Worm (Caenorhabditis elegans) whole organism, young adult: ENCODE data around the gene mul-1.
A peak's percentile ranks its signal among the peaks of the same experiment; 100 is the strongest.

Experiments used
- B0019.2 ChIP-seq: fragments of 200-800 bp; sonication (Bioruptor generic); conservative IDR thresholded peaks from 2 replicates; pipeline ENCODE4 v1.3.6; 2022; ENCODE audit warnings: missing genetic modification reagents, missing genetic modification characterization, missing compliant biosample characterization
- B0035.1 ChIP-seq: sonication (generic microtip); optimal IDR thresholded peaks from 2 replicates; lab custom pipeline; 2016; ENCODE audit warnings: missing genetic modification characterization, mild to moderate bottlenecking, missing compliant biosample characterization, missing genotype, missing genetic modification reagents
- B0336.3 ChIP-seq: fragments of 200-800 bp; sonication (Bioruptor generic); IDR thresholded peaks from 2 replicates; pipeline ENCODE4 v1.3.6; 2022; ENCODE audit warnings: missing genetic modification characterization, missing compliant biosample characterization
- C06A6.2 ChIP-seq: fragments of 200-800 bp; sonication (Bioruptor generic); conservative IDR thresholded peaks from 2 replicates; pipeline ENCODE4 v1.3.6; 2022; ENCODE audit warnings: missing genetic modification characterization, missing compliant biosample characterization
- F22D6.2 ChIP-seq: sonication (generic microtip); optimal IDR thresholded peaks from 2 replicates; lab custom pipeline; 2016; ENCODE audit warnings: mild to moderate bottlenecking, missing genetic modification characterization, missing compliant biosample characterization
- F23B12.7 ChIP-seq: sonication (generic microtip); optimal IDR thresholded peaks from 2 replicates; lab custom pipeline; 2017; ENCODE audit warnings: missing genetic modification characterization, mild to moderate bottlenecking, missing compliant biosample characterization, antibody characterized with exemption, moderate library complexity; ENCODE audit not compliant: insufficient read depth
- F33H1.4 ChIP-seq: fragments of 200-800 bp; sonication (Bioruptor generic); IDR thresholded peaks from 2 replicates; pipeline ENCODE4 v1.3.6; 2022; ENCODE audit warnings: missing genetic modification reagents, missing genetic modification characterization, missing compliant biosample characterization
- F37B4.10 ChIP-seq: fragments of 200-800 bp; sonication (Bioruptor generic); IDR thresholded peaks from 2 replicates; pipeline ENCODE4 v1.3.6; 2022; ENCODE audit warnings: missing genetic modification characterization, missing compliant biosample characterization
- F57C9.4 ChIP-seq: sonication (generic microtip); optimal IDR thresholded peaks from 2 replicates; lab custom pipeline; 2017; ENCODE audit warnings: mild to moderate bottlenecking, missing genetic modification characterization, missing compliant biosample characterization
- K11D2.4 ChIP-seq: fragments of 200-800 bp; sonication (Bioruptor generic); IDR thresholded peaks from 2 replicates; pipeline ENCODE4 v1.3.6; 2022; ENCODE audit warnings: missing genetic modification reagents, missing genetic modification characterization, missing compliant biosample characterization
- K12H6.12 ChIP-seq: fragments of 200-800 bp; sonication (Bioruptor generic); optimal IDR thresholded peaks from 2 replicates; lab custom pipeline; 2018; ENCODE audit warnings: mild to moderate bottlenecking, missing genetic modification characterization, missing compliant biosample characterization
- Y95B8A.8 ChIP-seq: fragments of 200-800 bp; sonication (Bioruptor generic); IDR thresholded peaks from 2 replicates; pipeline ENCODE4 v1.3.6; 2022; ENCODE audit warnings: missing genetic modification reagents, missing genetic modification characterization, missing compliant biosample characterization
- ZK185.1 ChIP-seq: sonication (generic microtip); optimal IDR thresholded peaks from 2 replicates; lab custom pipeline; 2016; ENCODE audit warnings: mild to moderate bottlenecking, missing genetic modification characterization, missing compliant biosample characterization; ENCODE audit not compliant: poor library complexity, severe bottlenecking
- ama-1 ChIP-seq, 3 experiments: fragments of 150-350 bp in 1 of 3; sonication (generic microtip) in 2 of 3; optimal IDR thresholded peaks; 2 replicates each; lab custom pipeline; 2014 to 2018; ENCODE audit warnings: missing biosample characterization in 2 of 3, missing genetic modification characterization in 2 of 3, missing genetic modification reagents in 2 of 3
- aptf-2 ChIP-seq: fragments of 200-800 bp; sonication (Bioruptor generic); conservative IDR thresholded peaks from 2 replicates; pipeline ENCODE4 v1.3.6; 2022; ENCODE audit warnings: missing genetic modification reagents, missing genetic modification characterization, missing compliant biosample characterization
- atf-7 ChIP-seq: sonication (generic microtip); optimal IDR thresholded peaks from 2 replicates; lab custom pipeline; 2017; ENCODE audit warnings: mild to moderate bottlenecking, missing genetic modification characterization, missing compliant biosample characterization
- attf-5 ChIP-seq: fragments of 200-800 bp; sonication (Bioruptor generic); optimal IDR thresholded peaks from 2 replicates; lab custom pipeline; 2018; ENCODE audit warnings: mild to moderate bottlenecking, missing genetic modification characterization, missing compliant biosample characterization
- attf-6 ChIP-seq: fragments of 200-800 bp; sonication (Bioruptor generic); IDR thresholded peaks from 2 replicates; pipeline ENCODE4 v1.3.6; 2022; ENCODE audit warnings: missing genetic modification reagents, missing genetic modification characterization, missing compliant biosample characterization
- cebp-1 ChIP-seq, 2 experiments: fragments of 200-800 bp in 1 of 2; sonication (Bioruptor generic) in 1 of 2; sonication (generic microtip) in 1 of 2; IDR thresholded peaks in 1 of 2; optimal IDR thresholded peaks in 1 of 2; 2 replicates each; pipeline versions ENCODE4 v1.3.6 to Lab custom; 2017 to 2022; ENCODE audit warnings: missing compliant biosample characterization in 2 of 2, missing genetic modification characterization in 2 of 2, mild to moderate bottlenecking in 1 of 2, missing genetic modification reagents in 1 of 2, moderate library complexity in 1 of 2
- ceh-27 ChIP-seq: fragments of 200-800 bp; sonication (Bioruptor generic); optimal IDR thresholded peaks from 2 replicates; lab custom pipeline; 2018; ENCODE audit warnings: mild to moderate bottlenecking, missing genetic modification characterization, moderate library complexity, missing compliant biosample characterization
- ceh-40 ChIP-seq: fragments of 200-800 bp; sonication (Bioruptor generic); IDR thresholded peaks from 2 replicates; pipeline ENCODE4 v1.3.6; 2022; ENCODE audit warnings: missing genetic modification characterization, missing compliant biosample characterization
- dpl-1 ChIP-seq: fragments of 150-350 bp; optimal IDR thresholded peaks from 2 replicates; lab custom pipeline; 2014; ENCODE audit warnings: missing biosample characterization, missing genetic modification reagents, missing genetic modification characterization
- hlh-12 ChIP-seq: sonication (generic microtip); optimal IDR thresholded peaks from 2 replicates; lab custom pipeline; 2016; ENCODE audit warnings: missing genetic modification characterization, missing compliant biosample characterization
- let-607 ChIP-seq, 2 experiments: fragments of 200-800 bp in 1 of 2; sonication (Bioruptor generic) in 1 of 2; sonication (generic microtip) in 1 of 2; optimal IDR thresholded peaks; 2 replicates each; lab custom pipeline; 2016 to 2018; ENCODE audit warnings: mild to moderate bottlenecking in 2 of 2, missing compliant biosample characterization in 2 of 2, missing genetic modification characterization in 2 of 2, moderate library complexity in 2 of 2, missing genotype in 1 of 2
- lin-35 ChIP-seq, 3 experiments: fragments of 150-350 bp in 2 of 3; sonication (generic microtip) in 1 of 3; optimal IDR thresholded peaks; 2 replicates each; lab custom pipeline; 2014 to 2018; ENCODE audit warnings: missing biosample characterization in 3 of 3, missing genetic modification characterization in 3 of 3, missing genetic modification reagents in 3 of 3
- lin-54 ChIP-seq: fragments of 200-800 bp; sonication (Bioruptor generic); optimal IDR thresholded peaks from 2 replicates; lab custom pipeline; 2018; ENCODE audit warnings: mild to moderate bottlenecking, missing genetic modification characterization, missing compliant biosample characterization
- lsy-27 ChIP-seq: sonication (generic microtip); optimal IDR thresholded peaks from 2 replicates; lab custom pipeline; 2017; ENCODE audit warnings: missing genetic modification characterization, mild to moderate bottlenecking, missing compliant biosample characterization, antibody characterized with exemption, missing genotype, borderline replicate concordance; ENCODE audit not compliant: insufficient read depth
- madf-10 ChIP-seq: sonication (generic microtip); optimal IDR thresholded peaks from 2 replicates; lab custom pipeline; 2016; ENCODE audit warnings: mild to moderate bottlenecking, missing genetic modification characterization, missing compliant biosample characterization
- madf-8 ChIP-seq: fragments of 200-800 bp; sonication (Bioruptor generic); conservative IDR thresholded peaks from 2 replicates; pipeline ENCODE4 v1.3.6; 2022; ENCODE audit warnings: missing genetic modification reagents, missing genetic modification characterization, missing compliant biosample characterization
- mcd-1 ChIP-seq: fragments of 200-800 bp; sonication (Bioruptor generic); IDR thresholded peaks from 2 replicates; pipeline ENCODE4 v1.3.6; 2022; ENCODE audit warnings: missing genetic modification reagents, missing genetic modification characterization, missing compliant biosample characterization
- nfya-2 ChIP-seq: fragments of 200-800 bp; sonication (Bioruptor generic); IDR thresholded peaks from 2 replicates; pipeline ENCODE4 v1.3.6; 2022; ENCODE audit warnings: missing genetic modification reagents, missing genetic modification characterization, missing compliant biosample characterization
- nfyb-1 ChIP-seq: fragments of 200-800 bp; sonication (Bioruptor generic); IDR thresholded peaks from 2 replicates; pipeline ENCODE4 v1.3.6; 2022; ENCODE audit warnings: missing genetic modification reagents, missing genetic modification characterization, missing compliant biosample characterization
- nhr-179 ChIP-seq: sonication (generic microtip); optimal IDR thresholded peaks from 2 replicates; lab custom pipeline; 2016; ENCODE audit warnings: mild to moderate bottlenecking, missing genetic modification characterization, missing compliant biosample characterization
- pbrm-1 ChIP-seq: fragments of 200-800 bp; sonication (Bioruptor generic); IDR thresholded peaks from 2 replicates; pipeline ENCODE4 v1.3.6; 2022; ENCODE audit warnings: missing genetic modification reagents, missing genetic modification characterization, missing compliant biosample characterization
- repo-1 ChIP-seq: sonication (generic microtip); optimal IDR thresholded peaks from 2 replicates; lab custom pipeline; 2017; ENCODE audit warnings: mild to moderate bottlenecking, missing genetic modification characterization, missing compliant biosample characterization
- sdz-38 ChIP-seq: sonication (generic microtip); optimal IDR thresholded peaks from 2 replicates; lab custom pipeline; 2016; ENCODE audit warnings: missing genotype, missing genetic modification characterization, missing compliant biosample characterization
- snpc-3.4 ChIP-seq: sonication (generic microtip); optimal IDR thresholded peaks from 2 replicates; lab custom pipeline; 2017; ENCODE audit warnings: missing genetic modification characterization, mild to moderate bottlenecking, missing compliant biosample characterization, antibody characterized with exemption, moderate library complexity, missing genotype, missing genetic modification reagents
- snpc-4 ChIP-seq, 5 experiments: fragments of 150-350 bp in 1 of 5; sonication (generic microtip) in 4 of 5; optimal IDR thresholded peaks; 2 replicates each; lab custom pipeline; 2014 to 2018; ENCODE audit warnings: missing genetic modification characterization in 5 of 5, missing biosample characterization in 3 of 5, antibody characterized with exemption in 2 of 5, mild to moderate bottlenecking in 2 of 5, missing compliant biosample characterization in 2 of 5, missing genotype in 2 of 5, moderate library complexity in 2 of 5, missing genetic modification reagents in 1 of 5
- somi-1 ChIP-seq: fragments of 200-800 bp; sonication (Bioruptor generic); optimal IDR thresholded peaks from 2 replicates; lab custom pipeline; 2018; ENCODE audit warnings: mild to moderate bottlenecking, missing genetic modification characterization, missing compliant biosample characterization
- tbp1 ChIP-seq: fragments of 200-800 bp; sonication (Bioruptor generic); optimal IDR thresholded peaks from 2 replicates; lab custom pipeline; 2018; ENCODE audit warnings: mild to moderate bottlenecking, missing genetic modification characterization, missing compliant biosample characterization
- tbx-9 ChIP-seq: sonication (generic microtip); optimal IDR thresholded peaks from 2 replicates; lab custom pipeline; 2016; ENCODE audit warnings: borderline replicate concordance, missing genetic modification characterization, inconsistent platforms, missing compliant biosample characterization
- zfh-2 ChIP-seq: fragments of 200-800 bp; sonication (Bioruptor generic); conservative IDR thresholded peaks from 2 replicates; pipeline ENCODE4 v1.3.6; 2022; ENCODE audit warnings: missing genetic modification reagents, missing genetic modification characterization, missing compliant biosample characterization
- ztf-18 ChIP-seq: sonication (generic microtip); optimal IDR thresholded peaks from 2 replicates; lab custom pipeline; 2016; ENCODE audit warnings: missing genotype, mild to moderate bottlenecking, missing genetic modification characterization, missing compliant biosample characterization
- ztf-22 ChIP-seq: fragments of 200-800 bp; sonication (Bioruptor generic); optimal IDR thresholded peaks from 2 replicates; lab custom pipeline; 2018; ENCODE audit warnings: mild to moderate bottlenecking, missing genetic modification characterization, moderate library complexity, missing compliant biosample characterization
- ztf-26 ChIP-seq: sonication (generic microtip); optimal IDR thresholded peaks from 2 replicates; lab custom pipeline; 2017; ENCODE audit warnings: missing genetic modification characterization, missing compliant biosample characterization

Gene mul-1

DNA sequence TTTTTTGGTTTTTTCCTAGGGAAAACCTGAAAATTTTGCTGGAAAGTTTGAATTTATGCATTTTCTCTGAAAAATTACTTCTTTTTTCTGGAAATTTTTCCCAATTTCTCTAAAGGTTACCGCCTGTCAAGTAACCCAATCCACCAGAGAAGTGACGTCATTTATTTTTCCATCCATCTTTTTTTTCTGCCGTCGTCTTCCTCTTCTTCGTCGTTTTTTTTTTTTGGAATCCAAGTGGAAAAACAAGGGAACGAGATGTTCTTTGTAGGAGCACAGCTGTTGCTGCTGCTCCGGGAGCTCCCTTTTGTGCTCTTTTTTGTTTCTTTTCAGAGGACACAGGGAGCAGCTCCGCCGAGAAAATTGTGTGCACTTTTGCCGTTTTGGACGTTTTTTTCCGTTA lies 28.6 kb downstream of the mul-1 start:
- TF ChIP-seq cebp-1 (GFP tag; IDR thresholded peaks at IDR 0.05; lab: Robert Waterston, UW) (no peak), cebp-1 (tag; optimal IDR thresholded peaks at IDR 0.05; lab: Kevin White, UChicago) (no peak), B0035.1 (tag; lab: Kevin White, UChicago) (no peak), atf-7 (peak; percentile 62), K12H6.12 (tag; lab: Kevin White, UChicago) (no peak), tbx-9 (no peak), nfya-2 (no peak), lsy-27 (tag; lab: Kevin White, UChicago) (no peak), ceh-40 (GFP tag; lab: Robert Waterston, UW) (no peak), madf-10 (tag; lab: Kevin White, UChicago) (no peak), madf-8 (GFP tag; lab: Robert Waterston, UW) (no peak), K11D2.4 (GFP tag; lab: Robert Waterston, UW) (0 out of 2 replicates have a peak, but pooled peaks have one; percentile 36), F57C9.4 (tag; lab: Kevin White, UChicago) (no peak)

DNA sequence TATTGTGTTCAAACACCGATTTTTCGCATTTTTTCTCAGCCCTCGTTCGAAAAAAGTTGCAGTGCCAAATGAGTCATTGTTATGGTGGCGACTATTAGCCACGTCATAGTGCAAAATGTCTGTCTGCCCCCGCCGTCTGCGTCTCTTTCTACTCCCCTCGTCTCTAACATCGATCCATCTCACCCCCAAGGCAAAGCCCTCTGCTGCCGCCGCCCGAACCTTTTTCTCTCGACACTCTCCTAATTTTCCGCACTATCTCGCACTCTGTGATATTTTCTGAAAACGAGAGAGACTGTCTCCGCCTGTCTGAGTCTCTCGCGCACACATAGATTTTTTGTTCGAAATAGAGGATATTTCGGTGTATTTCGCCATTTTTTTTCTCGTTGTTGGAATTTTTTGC lies 29.9 kb downstream of the mul-1 start:
- TF ChIP-seq B0336.3 (peak; percentile 54; the same call in 1 of the 2 replicates), mcd-1 (GFP tag; lab: Robert Waterston, UW) (peak; percentile 56), B0019.2 (GFP tag; lab: Robert Waterston, UW) (no peak), repo-1 (tag; lab: Kevin White, UChicago) (no peak), F22D6.2 (no peak), ceh-27 (GFP tag; lab: Kevin White, UChicago) (peak; percentile 41), zfh-2 (peak; percentile 95), nfyb-1 (GFP tag; lab: Robert Waterston, UW) (peak; percentile 76), hlh-12 (tag; lab: Kevin White, UChicago) (no peak), ztf-26 (tag; lab: Kevin White, UChicago) (peak; percentile 19), lin-54 (peak; percentile 3), ZK185.1 (tag; lab: Kevin White, UChicago) (peak; percentile 65), lin-35 (GFP tag; optimal IDR thresholded peaks at IDR 0.05; lab: Kevin White, UChicago) (peak in 1 of 3 experiments; percentile 37), Y95B8A.8 (GFP tag; lab: Robert Waterston, UW) (no peak), ztf-22 (GFP tag; lab: Kevin White, UChicago) (no peak), let-607 (tag; optimal IDR thresholded peaks at IDR 0.05; lab: Kevin White, UChicago) (peak; percentile 6 to 56), C06A6.2 (GFP tag; lab: Robert Waterston, UW) (peak; percentile 42; the same call in 1 of the 2 replicates), aptf-2 (GFP tag; lab: Robert Waterston, UW) (no peak), F23B12.7 (tag; lab: Kevin White, UChicago) (no peak), attf-5 (peak; percentile 81), tbp1 (GFP tag; lab: Kevin White, UChicago) (peak; percentile 10), somi-1 (GFP tag; lab: Kevin White, UChicago) (peak; percentile 44), dpl-1 (no peak), snpc-4 (GFP tag; optimal IDR thresholded peaks at IDR 0.05; lab: Kevin White, UChicago) (no peak), snpc-4 (tag; optimal IDR thresholded peaks at IDR 0.05; lab: Kevin White, UChicago) (peak in 2 of 4 experiments; percentile 24 to 31), pbrm-1 (peak; percentile 65; the same call in 1 of the 2 replicates), ama-1 (optimal IDR thresholded peaks at IDR 0.05; lab: Kevin White, UChicago) (no peak), ama-1 (GFP tag; optimal IDR thresholded peaks at IDR 0.05; lab: Kevin White, UChicago) (no peak), nhr-179 (no peak), sdz-38 (no peak), B0035.1 (tag; lab: Kevin White, UChicago) (no peak), attf-6 (GFP tag; lab: Robert Waterston, UW) (no peak), ztf-18 (peak; percentile 0), F33H1.4 (no peak; the same call in 1 of the 2 replicates), snpc-3.4 (no peak), cebp-1 (GFP tag; IDR thresholded peaks at IDR 0.05; lab: Robert Waterston, UW) (no peak), cebp-1 (tag; optimal IDR thresholded peaks at IDR 0.05; lab: Kevin White, UChicago) (peak; percentile 84), F37B4.10 (GFP tag; lab: Robert Waterston, UW) (no peak)
